Fruit fly (Drosophila melanogaster): ENCODE measurements around the gene Membrin.

The Membrin gene

dm6 chr3L:5355823-5356049, 10.5 kb upstream of the Membrin start, which contains the start of gene lama:
TSS of gene lama (minus strand) at chr3L:5355923.
- TF ChIP-seq CG12768 (GFP tag; optimal IDR thresholded peaks at IDR 0.05) (no peak), CG1620 (GFP tag; optimal IDR thresholded peaks at IDR 0.05) (no peak), CG7045 (GFP tag; optimal IDR thresholded peaks at IDR 0.05) (no peak), ovo (GFP tag; optimal IDR thresholded peaks at IDR 0.05) (peak; percentile 62), Crg-1 (GFP tag; optimal IDR thresholded peaks at IDR 0.05) (no peak), CG33017 (tag; optimal IDR thresholded peaks at IDR 0.05) (no peak), CG11617 (GFP tag; optimal IDR thresholded peaks at IDR 0.05) (no peak), Hr96 (GFP tag; optimal IDR thresholded peaks at IDR 0.05) (no peak), kay (GFP tag; ENCODE audit: borderline replicate concordance) (no peak), toe (GFP tag; optimal IDR thresholded peaks at IDR 0.05) (no peak), cic (GFP tag; optimal IDR thresholded peaks at IDR 0.05) (peak; percentile 32), CG14711 (tag; optimal IDR thresholded peaks at IDR 0.05) (no peak), pad (GFP tag; optimal IDR thresholded peaks at IDR 0.05) (no peak), tj (GFP tag; optimal IDR thresholded peaks at IDR 0.05) (no peak), bab1 (GFP tag; optimal IDR thresholded peaks at IDR 0.05) (no peak), CG5204 (GFP tag; optimal IDR thresholded peaks at IDR 0.05) (no peak), Clk (GFP tag; optimal IDR thresholded peaks at IDR 0.05) (no peak)

DNA sequence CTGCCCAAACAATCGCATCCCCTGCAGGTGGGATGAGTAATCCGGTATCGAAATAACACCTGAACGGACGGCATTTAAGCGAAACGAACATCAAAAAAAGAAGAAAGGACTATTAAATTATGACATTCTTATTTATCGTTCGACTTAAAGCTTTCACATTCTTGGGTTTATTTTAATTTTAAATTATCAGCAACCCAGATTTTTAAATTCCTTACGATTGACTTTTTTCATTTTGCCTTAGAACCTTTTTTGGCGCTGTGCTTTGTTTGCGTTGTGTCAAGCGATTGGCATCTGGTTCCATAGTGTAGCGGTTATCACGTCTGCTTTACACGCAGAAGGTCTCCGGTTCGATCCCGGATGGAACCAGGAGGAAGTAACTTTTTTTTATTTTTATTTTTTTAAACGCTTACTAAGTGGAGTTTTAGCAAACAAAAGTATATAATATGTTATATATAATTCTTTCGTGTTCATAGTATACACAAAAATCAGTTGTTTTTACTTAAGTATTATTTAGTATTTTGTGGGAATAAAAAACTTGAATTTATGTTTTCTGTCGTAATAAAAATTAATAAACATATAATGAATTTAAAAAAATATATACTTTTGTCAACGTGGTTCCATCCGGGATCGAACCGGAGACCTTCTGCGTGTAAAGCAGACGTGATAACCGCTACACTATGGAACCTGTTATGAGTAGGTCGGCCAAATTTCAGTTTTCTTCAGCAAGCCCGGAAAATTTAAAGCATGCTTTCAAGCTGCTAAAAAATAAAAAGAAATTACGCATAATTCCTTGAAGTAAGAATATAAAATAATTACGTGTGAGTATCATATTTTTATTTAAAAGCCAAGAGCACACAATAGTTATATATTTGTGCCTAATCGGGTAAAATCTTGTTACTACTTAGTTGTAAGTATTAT, 9.9 kb upstream of the Membrin start:
- peak; percentile 70 for TF ChIP-seq kay (GFP tag; ENCODE audit: borderline replicate concordance)
- TF ChIP-seq Mnt (GFP tag; optimal IDR thresholded peaks at IDR 0.05): no peak

DNA sequence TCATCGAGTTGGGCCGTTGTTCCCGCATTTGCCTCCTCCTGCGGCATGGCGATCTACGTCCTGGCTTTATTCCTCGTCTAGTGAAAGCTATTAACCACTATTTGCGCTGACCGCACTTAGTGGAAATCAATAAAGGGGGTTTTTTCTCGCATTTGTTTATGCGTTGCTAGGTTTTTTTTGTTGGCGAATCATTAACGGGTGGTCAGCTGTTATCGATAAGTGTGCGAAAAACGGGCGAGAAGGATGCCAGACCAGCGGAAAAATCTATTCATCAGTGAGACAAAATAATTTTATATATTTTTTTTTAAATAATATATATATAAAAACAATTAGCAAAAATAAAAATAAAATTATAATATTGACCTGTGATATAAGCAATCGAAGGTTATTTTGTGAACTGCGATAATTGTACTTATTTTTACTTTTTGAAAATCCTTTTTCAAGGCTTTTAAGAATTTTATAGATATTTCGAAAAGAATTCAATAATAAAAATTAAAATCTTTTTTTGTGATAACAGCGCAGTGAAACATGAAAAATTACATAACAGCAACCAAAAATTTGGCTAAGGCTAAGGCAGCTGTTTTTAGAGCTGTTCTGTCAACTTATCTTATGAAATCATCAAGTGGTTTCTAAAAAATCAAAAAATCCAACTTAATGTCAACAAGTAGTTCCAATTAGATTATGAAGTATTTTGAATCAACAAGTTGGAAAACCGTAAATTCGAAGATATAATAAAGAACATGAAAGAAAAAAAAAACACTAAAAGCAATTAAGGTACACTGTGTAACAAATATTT, 6.8 kb upstream of the Membrin start, which contains the start of gene Klp64D:
Gene Klp64D (minus strand): TSS at position 185 of the 796 bp plus-strand sequence.
- TF ChIP-seq tj (GFP tag; optimal IDR thresholded peaks at IDR 0.05) (peak; percentile 48), kay (GFP tag; ENCODE audit: borderline replicate concordance) (peak; percentile 85), toe (GFP tag; optimal IDR thresholded peaks at IDR 0.05) (no peak), CG1620 (GFP tag; optimal IDR thresholded peaks at IDR 0.05) (peak; percentile 10), ovo (GFP tag; optimal IDR thresholded peaks at IDR 0.05) (no peak), CG33017 (tag; optimal IDR thresholded peaks at IDR 0.05) (peak; percentile 24), cic (GFP tag; optimal IDR thresholded peaks at IDR 0.05) (peak; percentile 4), CG14711 (tag; optimal IDR thresholded peaks at IDR 0.05) (peak; percentile 46), bab1 (GFP tag; optimal IDR thresholded peaks at IDR 0.05) (peak; percentile 41), CG11617 (GFP tag; optimal IDR thresholded peaks at IDR 0.05) (peak; percentile 35), CG5204 (GFP tag; optimal IDR thresholded peaks at IDR 0.05) (no peak), pad (GFP tag; optimal IDR thresholded peaks at IDR 0.05) (no peak), CG7101 (tag; optimal IDR thresholded peaks at IDR 0.05) (peak; percentile 62), Mnt (GFP tag; optimal IDR thresholded peaks at IDR 0.05) (peak; percentile 30), Clk (GFP tag; optimal IDR thresholded peaks at IDR 0.05) (no peak), Crg-1 (GFP tag; optimal IDR thresholded peaks at IDR 0.05) (no peak), CG12768 (GFP tag; optimal IDR thresholded peaks at IDR 0.05) (peak; percentile 58), cnc (optimal IDR thresholded peaks at IDR 0.05) (no peak), CG7045 (GFP tag; optimal IDR thresholded peaks at IDR 0.05) (peak; percentile 50), Hr96 (GFP tag; optimal IDR thresholded peaks at IDR 0.05) (no peak)

- TF ChIP-seq CG14711 (tag; optimal IDR thresholded peaks at IDR 0.05) (peak; percentile 19), Mnt (GFP tag; optimal IDR thresholded peaks at IDR 0.05) (peak; percentile 17), CG33017 (tag; optimal IDR thresholded peaks at IDR 0.05) (peak; percentile 48), ovo (GFP tag; optimal IDR thresholded peaks at IDR 0.05) (no peak)
These were observed 5.9 kb upstream of the Membrin start, which contains the start of gene Cyt-c1 for dm6 chr3L:5360039-5360988. TSS of gene Cyt-c1 (plus strand) at chr3L:5360211.

- TF ChIP-seq toe (GFP tag; optimal IDR thresholded peaks at IDR 0.05) (no peak), ovo (GFP tag; optimal IDR thresholded peaks at IDR 0.05) (no peak), CG11617 (GFP tag; optimal IDR thresholded peaks at IDR 0.05) (peak; percentile 9), CG7101 (tag; optimal IDR thresholded peaks at IDR 0.05) (no peak), pad (GFP tag; optimal IDR thresholded peaks at IDR 0.05) (no peak), CG33017 (tag; optimal IDR thresholded peaks at IDR 0.05) (no peak), CG1620 (GFP tag; optimal IDR thresholded peaks at IDR 0.05) (no peak), CG5204 (GFP tag; optimal IDR thresholded peaks at IDR 0.05) (no peak), Crg-1 (GFP tag; optimal IDR thresholded peaks at IDR 0.05) (no peak), tj (GFP tag; optimal IDR thresholded peaks at IDR 0.05) (peak; percentile 87), CG14711 (tag; optimal IDR thresholded peaks at IDR 0.05) (no peak), Clk (GFP tag; optimal IDR thresholded peaks at IDR 0.05) (no peak), Mnt (GFP tag; optimal IDR thresholded peaks at IDR 0.05) (no peak), cnc (optimal IDR thresholded peaks at IDR 0.05) (peak; percentile 63 to 90), cic (GFP tag; optimal IDR thresholded peaks at IDR 0.05) (no peak), kay (GFP tag; ENCODE audit: borderline replicate concordance) (no peak), bab1 (GFP tag; optimal IDR thresholded peaks at IDR 0.05) (no peak), CG7045 (GFP tag; optimal IDR thresholded peaks at IDR 0.05) (no peak)
These were observed 933 bp upstream of the Membrin start for dm6 chr3L:5365164-5365879.

Measured in whole organism, adult.